Fruit fly (Drosophila melanogaster): ENCODE data around the gene CG18789.

DNA sequence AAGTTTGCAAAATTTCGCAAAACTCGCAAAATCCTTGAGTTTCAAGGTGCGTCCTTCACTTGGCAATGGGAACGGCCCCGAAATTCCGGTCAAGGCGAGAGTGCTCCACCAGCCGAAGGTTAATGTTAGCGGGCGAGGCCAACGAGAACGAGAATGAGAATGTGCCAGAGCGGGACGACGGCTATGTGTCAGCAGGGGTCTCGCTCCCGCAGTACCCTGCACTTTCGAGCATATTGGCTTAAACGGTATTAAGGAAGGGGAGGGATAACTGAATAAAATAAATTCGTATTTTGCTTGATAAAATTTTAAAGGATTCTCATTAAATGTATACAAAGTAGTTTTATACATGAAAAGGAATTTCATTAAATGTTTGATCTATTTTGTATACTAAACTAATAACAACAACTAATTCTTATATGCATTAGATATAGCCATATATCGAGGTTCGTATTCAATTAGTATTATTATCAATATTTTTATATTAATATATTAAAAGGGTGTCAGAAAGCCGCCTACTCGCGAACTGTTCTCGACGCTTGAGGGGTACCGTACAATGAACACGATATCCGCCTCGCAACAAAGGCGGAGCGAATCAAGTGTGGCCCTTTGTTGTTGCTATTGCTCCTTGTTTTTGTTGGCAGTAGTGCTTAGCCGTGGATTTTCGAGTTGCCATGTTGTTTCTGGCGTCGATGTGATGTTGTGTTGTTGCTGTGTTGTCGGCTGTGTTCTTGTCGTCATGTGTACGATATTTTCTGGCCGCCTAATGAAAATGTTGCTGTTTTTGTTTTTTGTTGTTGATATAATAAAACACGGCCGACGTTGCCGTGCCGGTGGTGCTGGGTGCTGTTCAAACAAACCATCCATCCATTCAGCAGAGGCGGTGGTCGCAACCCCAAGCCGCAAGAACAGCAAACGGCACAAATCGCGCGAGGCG is 11.4 kb upstream of the CG18789 start:
- TF ChIP-seq CG15011 (GFP tag; optimal IDR thresholded peaks at IDR 0.05) (peak; percentile 90), cas (GFP tag; IDR thresholded peaks at IDR 0.05) (no peak), zf30C (GFP tag; optimal IDR thresholded peaks at IDR 0.05) (no peak), Mad (GFP tag; optimal IDR thresholded peaks at IDR 0.05) (peak; percentile 59), lbe (GFP tag; optimal IDR thresholded peaks at IDR 0.05) (peak; percentile 73), CG8290 (GFP tag; optimal IDR thresholded peaks at IDR 0.05) (peak; percentile 94), CG8290 (tag; optimal IDR thresholded peaks at IDR 0.05) (peak in 1 of 2 experiments; percentile 64), CG2678 (tag; optimal IDR thresholded peaks at IDR 0.05) (peak; percentile 99), CG4360 (GFP tag; IDR thresholded peaks at IDR 0.05) (no peak), Hand (GFP tag; optimal IDR thresholded peaks at IDR 0.05) (peak; percentile 94), tup (GFP tag; optimal IDR thresholded peaks at IDR 0.05) (peak; percentile 70), Side (GFP tag; optimal IDR thresholded peaks at IDR 0.05) (peak; percentile 34), CG14667 (GFP tag; IDR thresholded peaks at IDR 0.05) (no peak), Hr39 (optimal IDR thresholded peaks at IDR 0.05) (no peak), CG11723 (GFP tag; optimal IDR thresholded peaks at IDR 0.05) (peak; percentile 86)
